Fruit fly (Drosophila melanogaster): ENCODE data around the gene CG15597.

- TF ChIP-seq CG8478 (optimal IDR thresholded peaks at IDR 0.05) = no peak
- TF ChIP-seq CTCF (optimal IDR thresholded peaks at IDR 0.05) = no peak
These were observed 32.2 kb downstream of the CG15597 start for dm6 chr3R:6252809-6253208.

All from S2 (cell line).